Worm (Caenorhabditis elegans): Measurements from ENCODE around the gene ZK1290.7.

Gene ZK1290.7

ce11 chrII:7557981-7558380 lies 32.6 kb upstream of the ZK1290.7 start:
- no peak for TF ChIP-seq elt-3 (tag; optimal IDR thresholded peaks at IDR 0.05)
- TF ChIP-seq ham-2 (GFP tag; optimal IDR thresholded peaks at IDR 0.05): no peak
- no peak for TF ChIP-seq unc-120 (tag; optimal IDR thresholded peaks at IDR 0.05; ENCODE audit: poor library complexity, severe bottlenecking)
- TF ChIP-seq flh-1 (GFP tag; optimal IDR thresholded peaks at IDR 0.05): no peak
- TF ChIP-seq ceh-43 (GFP tag; optimal IDR thresholded peaks at IDR 0.05): no peak
- TF ChIP-seq pha-4 (tag; optimal IDR thresholded peaks at IDR 0.05): no peak
- no peak for TF ChIP-seq nhr-12 (tag; optimal IDR thresholded peaks at IDR 0.05)
- no peak for TF ChIP-seq ztf-11 (tag; optimal IDR thresholded peaks at IDR 0.05)
- TF ChIP-seq tbx-8 (GFP tag; optimal IDR thresholded peaks at IDR 0.05): no peak
- no peak for TF ChIP-seq lsy-2 (tag; optimal IDR thresholded peaks at IDR 0.05)
- no peak for TF ChIP-seq cnd-1 (tag; optimal IDR thresholded peaks at IDR 0.05)
- TF ChIP-seq ces-1 (GFP tag; optimal IDR thresholded peaks at IDR 0.05): no peak
- no peak for TF ChIP-seq ceh-83 (GFP tag; optimal IDR thresholded peaks at IDR 0.05)
- TF ChIP-seq nhr-237 (tag; optimal IDR thresholded peaks at IDR 0.05): no peak
- TF ChIP-seq unc-62 (GFP tag; optimal IDR thresholded peaks at IDR 0.05): no peak
- no peak for TF ChIP-seq mls-2 (tag; optimal IDR thresholded peaks at IDR 0.05)
- TF ChIP-seq unc-39 (tag; optimal IDR thresholded peaks at IDR 0.05): no peak
- TF ChIP-seq mab-5 (tag; optimal IDR thresholded peaks at IDR 0.05): no peak

ce11 chrII:7555454-7555853 lies 30.1 kb upstream of the ZK1290.7 start, which contains the start of gene ZK1290.14:
Gene ZK1290.14, minus strand, starts transcription at chrII:7555592.
- TF ChIP-seq mls-2 (tag; optimal IDR thresholded peaks at IDR 0.05) (no peak), ces-1 (GFP tag; optimal IDR thresholded peaks at IDR 0.05) (no peak), snpc-4 (tag; optimal IDR thresholded peaks at IDR 0.05) (no peak), nhr-28 (tag; optimal IDR thresholded peaks at IDR 0.05) (no peak), cnd-1 (tag; optimal IDR thresholded peaks at IDR 0.05) (no peak), lsy-2 (tag; optimal IDR thresholded peaks at IDR 0.05) (no peak), pha-4 (tag; optimal IDR thresholded peaks at IDR 0.05) (no peak), nhr-76 (tag; optimal IDR thresholded peaks at IDR 0.05) (no peak), unc-39 (tag; optimal IDR thresholded peaks at IDR 0.05) (no peak), ceh-83 (GFP tag; optimal IDR thresholded peaks at IDR 0.05) (no peak), mab-5 (tag; optimal IDR thresholded peaks at IDR 0.05) (no peak)

- TF ChIP-seq sptf-1 (tag; optimal IDR thresholded peaks at IDR 0.05) (no peak), cnd-1 (tag; optimal IDR thresholded peaks at IDR 0.05) (no peak), mab-5 (tag; optimal IDR thresholded peaks at IDR 0.05) (no peak), mep-1 (tag; optimal IDR thresholded peaks at IDR 0.05) (no peak), M03D4.4 (tag; optimal IDR thresholded peaks at IDR 0.05) (no peak), ham-2 (GFP tag; optimal IDR thresholded peaks at IDR 0.05) (no peak), lin-32 (GFP tag; optimal IDR thresholded peaks at IDR 0.05) (no peak), mls-2 (tag; optimal IDR thresholded peaks at IDR 0.05) (no peak), ceh-43 (GFP tag; optimal IDR thresholded peaks at IDR 0.05) (no peak), blmp-1 (tag; optimal IDR thresholded peaks at IDR 0.05) (no peak), unc-120 (tag; optimal IDR thresholded peaks at IDR 0.05; ENCODE audit: poor library complexity, severe bottlenecking) (no peak), elt-1 (tag; optimal IDR thresholded peaks at IDR 0.05; ENCODE audit: borderline replicate concordance, insufficient read depth) (no peak), lin-13 (tag; optimal IDR thresholded peaks at IDR 0.05) (no peak), lsy-2 (tag; optimal IDR thresholded peaks at IDR 0.05) (no peak), elt-3 (tag; optimal IDR thresholded peaks at IDR 0.05) (no peak)
Measured at ce11 chrII:7554716-7555247, 29.4 kb upstream of the ZK1290.7 start.

ce11 chrII:7553806-7554205 lies 28.4 kb upstream of the ZK1290.7 start, which contains the start of gene ZK1290.10:
Gene ZK1290.10, minus strand, starts transcription at chrII:7553906.
- TF ChIP-seq nhr-12 (tag; optimal IDR thresholded peaks at IDR 0.05) (no peak), blmp-1 (tag; optimal IDR thresholded peaks at IDR 0.05) (no peak), bed-3 (GFP tag; optimal IDR thresholded peaks at IDR 0.05) (no peak), ham-2 (GFP tag; optimal IDR thresholded peaks at IDR 0.05) (no peak), lin-13 (tag; optimal IDR thresholded peaks at IDR 0.05) (no peak), cnd-1 (tag; optimal IDR thresholded peaks at IDR 0.05) (no peak), lin-32 (GFP tag; optimal IDR thresholded peaks at IDR 0.05) (no peak), lsy-2 (tag; optimal IDR thresholded peaks at IDR 0.05) (no peak), unc-39 (tag; optimal IDR thresholded peaks at IDR 0.05) (no peak), sptf-1 (tag; optimal IDR thresholded peaks at IDR 0.05) (no peak)

ce11 chrII:7549035-7549434 lies 23.7 kb upstream of the ZK1290.7 start, which contains the start of gene tph-1:
Gene tph-1, plus strand, starts transcription at chrII:7549335.
- TF ChIP-seq unc-120 (tag; optimal IDR thresholded peaks at IDR 0.05; ENCODE audit: poor library complexity, severe bottlenecking) (no peak), mls-2 (tag; optimal IDR thresholded peaks at IDR 0.05) (no peak), pha-4 (tag; optimal IDR thresholded peaks at IDR 0.05) (no peak), ceh-39 (tag; optimal IDR thresholded peaks at IDR 0.05) (no peak), ces-1 (GFP tag; optimal IDR thresholded peaks at IDR 0.05) (no peak), bed-3 (GFP tag; optimal IDR thresholded peaks at IDR 0.05) (no peak), lin-32 (GFP tag; optimal IDR thresholded peaks at IDR 0.05) (no peak)
